Worm (Caenorhabditis elegans): ENCODE data around the gene zfp-2.

Gene zfp-2

ce11 chrII:9528480-9528879, 29.0 kb upstream of the zfp-2 start, which contains the start of gene sra-2:
Gene sra-2 (plus strand): TSS chrII:9528780.
- TF ChIP-seq lsy-27 (tag; optimal IDR thresholded peaks at IDR 0.05; ENCODE audit: borderline replicate concordance, insufficient read depth) = no peak
- TF ChIP-seq snpc-3.4 (tag; optimal IDR thresholded peaks at IDR 0.05) = no peak
- TF ChIP-seq hsf-1 (GFP tag; IDR thresholded peaks at IDR 0.05) = no peak
- no peak for TF ChIP-seq ekl-4 (GFP tag; IDR thresholded peaks at IDR 0.05)
- no peak for TF ChIP-seq aptf-2 (GFP tag; conservative IDR thresholded peaks at IDR 0.05)
- no peak for TF ChIP-seq ceh-100 (GFP tag; IDR thresholded peaks at IDR 0.05)
- no peak for TF ChIP-seq sea-2 (GFP tag; IDR thresholded peaks at IDR 0.05)

- TF ChIP-seq lin-54 (GFP tag; optimal IDR thresholded peaks at IDR 0.05) = no peak
- TF ChIP-seq let-607 (tag; optimal IDR thresholded peaks at IDR 0.05) = no peak
- TF ChIP-seq nhr-80 (tag; optimal IDR thresholded peaks at IDR 0.05) = no peak
- TF ChIP-seq nfyb-1 (GFP tag; IDR thresholded peaks at IDR 0.05) = no peak
- TF ChIP-seq hmg-1.2 (GFP tag; IDR thresholded peaks at IDR 0.05) = no peak
- no peak for TF ChIP-seq tlf-1 (GFP tag; optimal IDR thresholded peaks at IDR 0.05)
- TF ChIP-seq nhr-120 (GFP tag; IDR thresholded peaks at IDR 0.05) = no peak
- no peak for TF ChIP-seq F52B5.7 (tag; optimal IDR thresholded peaks at IDR 0.05)
- TF ChIP-seq nhr-90 (tag; optimal IDR thresholded peaks at IDR 0.05) = no peak
- TF ChIP-seq mxl-1 (tag; optimal IDR thresholded peaks at IDR 0.05) = no peak
- TF ChIP-seq ceh-58 (GFP tag; IDR thresholded peaks at IDR 0.05) = no peak
- TF ChIP-seq snpc-3.4 (tag; optimal IDR thresholded peaks at IDR 0.05) = no peak
- TF ChIP-seq ceh-79 (tag; optimal IDR thresholded peaks at IDR 0.05) = no peak
- no peak for TF ChIP-seq rpc-1 (optimal IDR thresholded peaks at IDR 0.05)
- TF ChIP-seq rpc-1 (tag; optimal IDR thresholded peaks at IDR 0.05) = no peak
- TF ChIP-seq sdz-38 (tag; optimal IDR thresholded peaks at IDR 0.05) = no peak
These were observed 25.4 kb upstream of the zfp-2 start, which contains the start of gene sra-9 for ce11 chrII:9532011-9532410. Gene sra-9 (plus strand): TSS chrII:9532311.

- no peak for TF ChIP-seq let-526 (GFP tag; IDR thresholded peaks at IDR 0.05)
- TF ChIP-seq T07F8.4 (tag; optimal IDR thresholded peaks at IDR 0.05) = no peak
- TF ChIP-seq Y56A3A.18 (GFP tag; IDR thresholded peaks at IDR 0.05) = no peak
- TF ChIP-seq nhr-90 (tag; optimal IDR thresholded peaks at IDR 0.05) = no peak
- no peak for TF ChIP-seq him-1 (tag; optimal IDR thresholded peaks at IDR 0.05)
These were observed 20.0 kb upstream of the zfp-2 start, which contains the start of gene sra-8 for ce11 chrII:9537429-9537828. Gene sra-8 (plus strand): TSS chrII:9537729.

ce11 chrII:9540723-9541122, 16.7 kb upstream of the zfp-2 start, which contains the start of gene sra-3:
Gene sra-3 (minus strand): TSS chrII:9540823.
- TF ChIP-seq ceh-27 (GFP tag; optimal IDR thresholded peaks at IDR 0.05) (no peak), dpff-1 (tag; optimal IDR thresholded peaks at IDR 0.05) (no peak), rec-8 (tag; optimal IDR thresholded peaks at IDR 0.05) (no peak), cebp-2 (GFP tag; IDR thresholded peaks at IDR 0.05) (no peak), ets-4 (GFP tag; optimal IDR thresholded peaks at IDR 0.05) (no peak), Y53F4B.3 (GFP tag; IDR thresholded peaks at IDR 0.05) (no peak), unc-62 (GFP tag; optimal IDR thresholded peaks at IDR 0.05) (no peak), pha-4 (tag; optimal IDR thresholded peaks at IDR 0.05) (no peak), B0019.2 (GFP tag; conservative IDR thresholded peaks at IDR 0.05) (no peak), ceh-91 (GFP tag; IDR thresholded peaks at IDR 0.05) (no peak)
